Fruit fly (Drosophila melanogaster) whole organism, adult: ENCODE measurements around the gene Cln7.

Experiments
- CG11617 ChIP-seq: fragments of 200-800 bp; sonication (Bioruptor generic); optimal IDR thresholded peaks from 2 replicates; lab custom pipeline; 2017; ENCODE audit warnings: mild to moderate bottlenecking, missing biosample characterization, missing genetic modification reagents, missing genetic modification characterization
- CG12768 ChIP-seq: fragments of 200-800 bp; sonication (Bioruptor generic); optimal IDR thresholded peaks from 2 replicates; lab custom pipeline; 2017; ENCODE audit warnings: missing biosample characterization, missing genetic modification characterization, mild to moderate bottlenecking, moderate library complexity, missing genetic modification reagents
- CG14711 ChIP-seq: fragments of 200-800 bp; sonication (Bioruptor generic); optimal IDR thresholded peaks from 2 replicates; lab custom pipeline; 2018; ENCODE audit warnings: missing biosample characterization, mild to moderate bottlenecking, missing genetic modification characterization, moderate library complexity
- CG1620 ChIP-seq: fragments of 200-800 bp; sonication (Bioruptor generic); optimal IDR thresholded peaks from 2 replicates; lab custom pipeline; 2016; ENCODE audit warnings: missing biosample characterization, missing genetic modification characterization
- CG33017 ChIP-seq: fragments of 200-800 bp; sonication (Bioruptor generic); optimal IDR thresholded peaks from 2 replicates; lab custom pipeline; 2018; ENCODE audit warnings: missing biosample characterization, mild to moderate bottlenecking, missing genetic modification characterization, moderate library complexity
- CG5204 ChIP-seq: fragments of 200-800 bp; sonication (Bioruptor generic); optimal IDR thresholded peaks from 2 replicates; lab custom pipeline; 2016; ENCODE audit warnings: missing biosample characterization, missing genetic modification characterization
- CG7045 ChIP-seq: fragments of 200-800 bp; sonication (Bioruptor generic); optimal IDR thresholded peaks from 2 replicates; lab custom pipeline; 2017; ENCODE audit warnings: missing biosample characterization, mild to moderate bottlenecking, missing genetic modification characterization
- CG7101 ChIP-seq: fragments of 200-800 bp; sonication (Bioruptor generic); optimal IDR thresholded peaks from 2 replicates; lab custom pipeline; 2018; ENCODE audit warnings: missing biosample characterization, mild to moderate bottlenecking, missing genetic modification characterization, moderate library complexity
- Clk ChIP-seq: fragments of 200-800 bp; sonication (Bioruptor generic); optimal IDR thresholded peaks from 2 replicates; lab custom pipeline; 2017; ENCODE audit warnings: missing biosample characterization, missing genetic modification characterization
- Crg-1 ChIP-seq: fragments of 200-800 bp; sonication (Bioruptor generic); optimal IDR thresholded peaks from 2 replicates; lab custom pipeline; 2016; ENCODE audit warnings: missing biosample characterization, missing genetic modification characterization
- Hr96 ChIP-seq: fragments of 200-800 bp; sonication (Bioruptor generic); optimal IDR thresholded peaks from 2 replicates; lab custom pipeline; 2016; ENCODE audit warnings: missing biosample characterization, missing genetic modification characterization
- Mnt ChIP-seq: fragments of 200-800 bp; sonication (Bioruptor generic); optimal IDR thresholded peaks from 2 replicates; lab custom pipeline; 2016; ENCODE audit warnings: missing biosample characterization, mild to moderate bottlenecking, missing genetic modification characterization
- bab1 ChIP-seq: fragments of 200-800 bp; sonication (Bioruptor generic); optimal IDR thresholded peaks from 3 replicates; lab custom pipeline; 2019; ENCODE audit warnings: missing biosample characterization, mild to moderate bottlenecking, missing genetic modification characterization, moderate library complexity
- cic ChIP-seq: fragments of 200-800 bp; sonication (Bioruptor generic); optimal IDR thresholded peaks from 2 replicates; lab custom pipeline; 2017; ENCODE audit warnings: missing biosample characterization, mild to moderate bottlenecking, missing genetic modification characterization, moderate library complexity
- cnc ChIP-seq, 2 experiments: fragments of >200 bp; optimal IDR thresholded peaks; 2 replicates each; lab custom pipeline; 2017
- kay ChIP-seq: fragments of 200-800 bp; sonication (Bioruptor generic); peaks from one replicate; lab custom pipeline; 2016; ENCODE audit warnings: missing biosample characterization, missing genetic modification characterization, borderline replicate concordance
- ovo ChIP-seq: fragments of 200-800 bp; sonication (Bioruptor generic); optimal IDR thresholded peaks from 2 replicates; lab custom pipeline; 2016; ENCODE audit warnings: missing biosample characterization, missing genetic modification characterization
- pad ChIP-seq: fragments of 200-800 bp; sonication (Bioruptor generic); optimal IDR thresholded peaks from 3 replicates; lab custom pipeline; 2017; ENCODE audit warnings: missing biosample characterization, missing genetic modification characterization, mild to moderate bottlenecking, moderate library complexity, missing genetic modification reagents
- tj ChIP-seq: fragments of 200-800 bp; sonication (Bioruptor generic); optimal IDR thresholded peaks from 3 replicates; lab custom pipeline; 2017; ENCODE audit warnings: missing biosample characterization, mild to moderate bottlenecking, missing genetic modification characterization, moderate library complexity
- toe ChIP-seq: fragments of 200-800 bp; sonication (Bioruptor generic); optimal IDR thresholded peaks from 2 replicates; lab custom pipeline; 2016; ENCODE audit warnings: missing biosample characterization, missing genetic modification characterization

The Cln7 gene

dm6 chr3L:7356386-7357117, 11.6 kb upstream of the Cln7 start, which contains the start of gene CTCF:
TSS of gene CTCF (minus strand) at chr3L:7356713.
- TF ChIP-seq CG7045 (GFP tag; lab: Kevin White, UChicago) (no peak), CG7101 (tag; lab: Kevin White, UChicago) (peak; percentile 29), cic (GFP tag; lab: Kevin White, UChicago) (peak; percentile 22), kay (GFP tag; lab: Kevin White, UChicago) (no peak), CG11617 (GFP tag; lab: Kevin White, UChicago) (peak; percentile 31), Mnt (peak; percentile 40), pad (GFP tag; lab: Kevin White, UChicago) (peak; percentile 53), tj (GFP tag; lab: Kevin White, UChicago) (peak; percentile 49), bab1 (GFP tag; lab: Kevin White, UChicago) (peak; percentile 43), CG14711 (tag; lab: Kevin White, UChicago) (peak; percentile 22)

dm6 chr3L:7349311-7349710, 4.3 kb upstream of the Cln7 start:
- TF ChIP-seq CG33017 (no peak), Hr96 (GFP tag; lab: Kevin White, UChicago) (no peak), CG11617 (GFP tag; lab: Kevin White, UChicago) (no peak), CG12768 (no peak), cnc (optimal IDR thresholded peaks at IDR 0.05; lab: Kevin White, UChicago) (no peak), tj (GFP tag; lab: Kevin White, UChicago) (no peak), Clk (GFP tag; lab: Kevin White, UChicago) (no peak), Mnt (no peak), CG14711 (tag; lab: Kevin White, UChicago) (no peak)

- TF ChIP-seq CG14711 (tag; lab: Kevin White, UChicago) (peak; percentile 43), CG7101 (tag; lab: Kevin White, UChicago) (peak; percentile 49), toe (no peak), ovo (peak; percentile 5), bab1 (GFP tag; lab: Kevin White, UChicago) (peak; percentile 67), CG12768 (peak; percentile 43), CG5204 (no peak), Mnt (peak; percentile 58), tj (GFP tag; lab: Kevin White, UChicago) (peak; percentile 19), CG11617 (GFP tag; lab: Kevin White, UChicago) (peak; percentile 29), CG33017 (peak; percentile 26), Hr96 (GFP tag; lab: Kevin White, UChicago) (no peak)
Observed at dm6 chr3L:7347984-7348631, 3.1 kb upstream of the Cln7 start, which contains the start of the genes Srp19 and qm. TSS of gene Srp19 (minus strand) at chr3L:7348034. TSS of gene qm (plus strand) at chr3L:7348313.

- TF ChIP-seq Mnt (no peak), Hr96 (GFP tag; lab: Kevin White, UChicago) (no peak), Crg-1 (no peak), cic (GFP tag; lab: Kevin White, UChicago) (no peak), tj (GFP tag; lab: Kevin White, UChicago) (peak; percentile 93), CG11617 (GFP tag; lab: Kevin White, UChicago) (no peak), pad (GFP tag; lab: Kevin White, UChicago) (no peak)
Observed at dm6 chr3L:7346951-7347350, 2.0 kb upstream of the Cln7 start, which contains the start of gene CG14834. TSS of gene CG14834 (minus strand) at chr3L:7347123.

dm6 chr3L:7344001-7344400, 982 bp downstream of the Cln7 start:
- no peak for TF ChIP-seq CG1620 (GFP tag; lab: Kevin White, UChicago)
- no peak for TF ChIP-seq CG12768
- TF ChIP-seq cnc (optimal IDR thresholded peaks at IDR 0.05; lab: Kevin White, UChicago), result no peak
- no peak for TF ChIP-seq CG14711 (tag; lab: Kevin White, UChicago)
- TF ChIP-seq CG7101 (tag; lab: Kevin White, UChicago), result no peak
- no peak for TF ChIP-seq toe
- TF ChIP-seq Mnt, result peak; percentile 9
- TF ChIP-seq cic (GFP tag; lab: Kevin White, UChicago), result peak; percentile 29
- TF ChIP-seq Crg-1, result no peak

- TF ChIP-seq CG12768, result peak; percentile 3
- no peak for TF ChIP-seq CG1620 (GFP tag; lab: Kevin White, UChicago)
- no peak for TF ChIP-seq ovo
- TF ChIP-seq CG5204, result no peak
- no peak for TF ChIP-seq Hr96 (GFP tag; lab: Kevin White, UChicago)
- no peak for TF ChIP-seq kay (GFP tag; lab: Kevin White, UChicago)
- peak; percentile 11 for TF ChIP-seq Mnt
- TF ChIP-seq CG7101 (tag; lab: Kevin White, UChicago), result no peak
- no peak for TF ChIP-seq cnc (optimal IDR thresholded peaks at IDR 0.05; lab: Kevin White, UChicago)
- TF ChIP-seq CG14711 (tag; lab: Kevin White, UChicago), result peak; percentile 61
- TF ChIP-seq pad (GFP tag; lab: Kevin White, UChicago), result no peak
- peak; percentile 67 for TF ChIP-seq bab1 (GFP tag; lab: Kevin White, UChicago)
- no peak for TF ChIP-seq CG11617 (GFP tag; lab: Kevin White, UChicago)
- TF ChIP-seq CG33017, result no peak
- TF ChIP-seq toe, result no peak
- TF ChIP-seq cic (GFP tag; lab: Kevin White, UChicago), result no peak
- TF ChIP-seq Clk (GFP tag; lab: Kevin White, UChicago), result no peak
- TF ChIP-seq tj (GFP tag; lab: Kevin White, UChicago), result no peak
Observed at dm6 chr3L:7339216-7339742, 5.7 kb downstream of the Cln7 start, which contains the start of the genes lark and eco. TSS of gene lark (plus strand) at chr3L:7339266. TSS of gene eco (minus strand) at chr3L:7339340.
